Worm (Caenorhabditis elegans) whole organism, dauer: Measurements from ENCODE around the gene C13G5.2.

ENCODE experiments used
- unc-62 ChIP-seq: sonication (generic microtip); optimal IDR thresholded peaks from 2 replicates; lab custom pipeline; 2017; ENCODE audit warnings: missing biosample characterization, missing genetic modification reagents, missing genetic modification characterization

Gene C13G5.2

DNA sequence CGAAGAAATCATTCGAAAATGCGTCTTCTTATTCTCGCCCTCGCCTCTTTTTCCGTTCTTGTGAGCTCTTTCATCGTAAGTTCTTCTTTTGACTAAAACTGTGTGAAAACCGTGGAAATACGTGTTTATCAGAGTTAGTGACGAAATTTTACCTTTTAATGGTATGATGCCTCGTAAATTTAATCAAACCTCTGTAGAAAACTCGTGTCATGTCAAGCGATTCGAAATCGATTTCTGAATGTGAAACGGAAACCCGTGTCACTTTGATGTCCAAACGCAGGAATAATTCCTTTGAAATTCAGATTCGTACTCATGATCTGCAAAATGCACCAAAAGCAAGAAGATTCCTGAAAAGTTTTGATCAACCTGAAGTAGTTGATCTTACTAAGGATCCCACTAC lies 30.3 kb upstream of the C13G5.2 start, which contains the start of gene F22B7.3:
TSS of gene F22B7.3 (plus strand) at position 301 of the 400 bp plus-strand sequence.
- TF ChIP-seq unc-62 (GFP tag; lab: Kevin White, UChicago): no peak

ce11 chrIII:8646021-8646420 lies 27.8 kb upstream of the C13G5.2 start:
- no peak for TF ChIP-seq unc-62 (GFP tag; lab: Kevin White, UChicago)

DNA sequence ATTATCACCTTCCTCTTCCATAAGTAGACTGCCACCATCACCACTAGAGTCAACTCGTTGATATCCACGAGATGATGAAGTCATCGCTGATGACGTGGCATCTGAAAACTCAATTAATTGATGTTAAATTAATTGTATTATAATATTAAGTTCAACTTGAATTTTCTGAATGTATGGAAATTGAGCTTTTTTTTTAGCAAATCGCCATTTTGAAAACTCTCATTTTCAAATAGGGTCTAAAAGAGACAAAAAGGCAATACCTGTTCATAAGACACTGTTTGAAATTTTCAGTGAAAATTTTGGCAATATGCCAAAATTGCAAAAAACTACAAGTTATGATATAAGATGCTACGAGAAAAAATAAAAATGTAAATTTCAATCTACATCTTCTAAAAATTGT lies 25.4 kb upstream of the C13G5.2 start, which contains the start of gene twk-7:
TSS of gene twk-7 (minus strand) at position 101 of the 400 bp plus-strand sequence.
- no peak for TF ChIP-seq unc-62 (GFP tag; lab: Kevin White, UChicago)

DNA sequence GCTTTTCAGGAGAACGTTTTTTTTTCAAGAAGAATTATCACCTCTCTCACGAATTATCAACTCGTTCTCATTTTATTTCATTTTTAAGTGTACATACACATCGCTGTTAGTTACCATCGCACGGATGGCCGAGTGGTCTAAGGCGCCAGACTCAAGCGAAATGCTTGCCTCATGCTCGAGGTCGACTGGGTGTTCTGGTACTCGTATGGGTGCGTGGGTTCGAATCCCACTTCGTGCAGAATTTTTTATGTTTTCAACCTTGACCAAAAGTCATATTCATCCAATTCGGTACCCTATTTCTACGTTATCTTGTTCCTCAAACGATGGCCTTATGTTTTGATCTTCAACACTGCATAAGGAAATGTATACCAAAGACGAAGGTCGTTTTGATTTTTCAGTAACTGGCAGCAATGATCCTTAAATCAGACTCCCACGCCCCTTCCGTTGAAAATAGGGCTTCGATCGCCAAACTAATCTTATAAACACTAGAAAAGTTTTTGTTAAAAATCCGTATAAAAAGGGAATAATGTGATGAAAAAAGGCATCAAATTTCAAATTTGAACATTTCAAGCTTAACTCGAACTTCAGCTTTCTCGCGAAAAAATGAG lies 21.0 kb upstream of the C13G5.2 start, which contains the start of gene fip-1:
TSS of gene fip-1 (plus strand) at position 558 of the 608 bp plus-strand sequence.
- TF ChIP-seq unc-62 (GFP tag; lab: Kevin White, UChicago): no peak

DNA sequence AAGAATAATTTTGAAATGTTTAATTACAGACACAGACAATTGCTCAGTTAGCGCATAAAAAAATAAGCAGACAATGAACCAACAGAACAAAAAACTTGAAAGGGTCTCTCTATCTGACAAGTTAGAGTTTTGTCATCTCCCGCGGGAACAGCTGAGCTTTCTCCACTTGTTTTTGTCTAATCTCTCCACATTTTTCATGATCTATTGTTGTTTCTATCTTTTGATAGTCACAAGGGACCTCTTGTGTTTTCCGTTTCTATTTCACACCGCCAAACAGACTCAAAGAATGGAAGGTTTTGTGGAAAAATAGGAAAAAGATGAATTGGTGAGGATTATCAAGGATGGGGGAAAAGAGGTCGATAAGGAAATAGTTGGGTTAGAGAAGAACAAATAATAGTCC lies 18.5 kb upstream of the C13G5.2 start:
- no peak for TF ChIP-seq unc-62 (GFP tag; lab: Kevin White, UChicago)

ce11 chrIII:8630833-8631232 lies 12.6 kb upstream of the C13G5.2 start, which contains the start of gene dnj-10:
dnj-10 (plus strand) TSS chrIII:8631165.
- no peak for TF ChIP-seq unc-62 (GFP tag; lab: Kevin White, UChicago)

DNA sequence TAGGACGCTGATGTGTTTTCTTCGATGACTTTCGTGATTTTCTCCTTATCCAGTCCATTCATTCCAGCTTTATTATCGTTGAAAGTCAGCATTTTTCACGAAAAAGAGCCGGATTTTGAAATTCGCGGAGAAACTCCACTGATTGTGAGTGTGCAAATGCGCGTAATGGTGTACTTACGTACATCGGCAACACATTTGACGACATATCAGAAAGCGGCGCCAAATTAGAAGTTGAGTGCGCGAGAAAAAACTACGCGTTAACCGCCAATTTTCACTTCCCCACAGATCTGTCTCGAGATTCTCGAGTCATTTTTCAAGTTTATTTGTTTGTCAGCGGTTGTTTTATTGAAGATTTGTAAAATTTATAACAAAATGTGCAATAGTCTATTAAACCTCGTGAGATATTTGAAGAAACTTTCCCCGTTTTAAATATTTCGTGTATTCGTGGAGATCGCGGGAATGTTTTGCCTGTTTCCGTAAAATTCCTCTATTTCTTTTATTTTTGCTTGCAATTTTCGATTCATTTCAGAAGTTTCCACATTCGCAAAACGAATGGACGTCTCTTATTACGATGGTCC lies 10.2 kb upstream of the C13G5.2 start, which contains the start of the genes polk-1 and gpr-1:
TSS of gene polk-1 (minus strand) at position 186 of the 578 bp plus-strand sequence.
TSS of gene gpr-1 (plus strand) at position 528 of the 578 bp plus-strand sequence.
- TF ChIP-seq unc-62 (GFP tag; lab: Kevin White, UChicago): no peak

- TF ChIP-seq unc-62 (GFP tag; lab: Kevin White, UChicago): no peak
Observed at ce11 chrIII:8625125-8625524, 6.9 kb upstream of the C13G5.2 start.

DNA sequence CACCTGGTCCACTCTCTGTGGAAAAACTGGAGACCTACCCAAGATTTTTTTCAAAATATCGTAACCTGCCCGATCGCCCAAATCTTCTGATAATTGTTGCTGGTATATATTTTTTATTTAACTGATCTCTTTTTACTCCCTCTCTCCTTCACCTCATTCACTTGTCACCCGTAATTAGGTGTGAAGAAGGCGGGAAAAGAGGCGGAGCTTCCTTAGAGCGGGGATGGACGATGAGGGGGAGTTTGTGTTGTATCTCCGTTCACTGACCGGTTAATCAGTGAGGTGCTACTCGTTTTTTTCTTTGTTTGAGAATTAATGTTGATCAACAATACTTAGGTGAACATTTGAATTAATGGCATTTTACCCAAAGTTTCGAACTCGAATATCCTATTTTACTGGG lies 4.2 kb upstream of the C13G5.2 start, which contains the start of gene ceh-16:
TSS of gene ceh-16 (plus strand) at position 301 of the 400 bp plus-strand sequence.
- no peak for TF ChIP-seq unc-62 (GFP tag; lab: Kevin White, UChicago)

- no peak for TF ChIP-seq unc-62 (GFP tag; lab: Kevin White, UChicago)
Observed at ce11 chrIII:8621982-8622381, 3.7 kb upstream of the C13G5.2 start.

DNA sequence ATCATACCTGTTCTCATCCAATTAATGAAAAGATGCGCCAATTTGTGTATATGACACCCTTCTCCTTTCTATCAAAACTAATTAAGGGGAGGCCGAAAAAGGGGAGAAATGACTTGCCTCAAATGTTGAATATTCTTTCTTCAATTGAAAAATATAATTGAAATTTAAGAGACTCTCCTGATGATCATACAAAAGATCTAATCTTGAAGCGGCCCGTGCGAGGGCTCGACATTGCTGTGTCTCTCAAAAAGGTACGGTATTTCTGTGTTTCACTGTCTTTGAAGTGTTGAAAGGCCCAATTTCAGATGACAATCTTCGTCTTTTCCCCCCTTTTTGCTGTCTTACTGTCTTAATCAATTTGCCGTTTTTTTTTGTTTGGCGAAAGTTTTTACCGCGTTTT lies 2.7 kb upstream of the C13G5.2 start:
- TF ChIP-seq unc-62 (GFP tag; lab: Kevin White, UChicago): no peak

ce11 chrIII:8620259-8620658 lies 2.0 kb upstream of the C13G5.2 start:
- no peak for TF ChIP-seq unc-62 (GFP tag; lab: Kevin White, UChicago)

- no peak for TF ChIP-seq unc-62 (GFP tag; lab: Kevin White, UChicago)
Observed at ce11 chrIII:8616587-8616986, 1.7 kb downstream of the C13G5.2 start, which contains the start of gene C06E1.11. C06E1.11 (minus strand) TSS chrIII:8616687.

DNA sequence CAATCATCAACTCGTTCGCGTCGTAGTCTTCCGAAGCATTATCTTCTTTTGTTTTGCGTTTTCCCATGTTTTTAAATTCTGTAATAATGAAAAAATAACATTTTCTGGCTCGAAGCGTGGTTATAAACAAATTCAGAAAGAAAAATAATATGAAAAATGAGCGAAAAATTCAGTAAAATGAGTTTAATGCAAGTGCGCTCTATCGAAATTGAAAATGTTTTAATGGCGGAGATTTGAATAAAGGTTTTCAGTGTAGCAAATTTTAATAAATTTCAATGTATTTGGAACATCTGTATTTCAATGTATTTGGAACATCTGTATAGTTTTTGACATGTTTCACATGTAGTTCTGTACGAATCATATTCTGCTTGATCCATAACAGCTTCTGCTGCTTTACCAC lies 3.8 kb downstream of the C13G5.2 start, which contains the start of gene rha-2:
TSS of gene rha-2 (minus strand) at position 80 of the 400 bp plus-strand sequence.
- no peak for TF ChIP-seq unc-62 (GFP tag; lab: Kevin White, UChicago)

DNA sequence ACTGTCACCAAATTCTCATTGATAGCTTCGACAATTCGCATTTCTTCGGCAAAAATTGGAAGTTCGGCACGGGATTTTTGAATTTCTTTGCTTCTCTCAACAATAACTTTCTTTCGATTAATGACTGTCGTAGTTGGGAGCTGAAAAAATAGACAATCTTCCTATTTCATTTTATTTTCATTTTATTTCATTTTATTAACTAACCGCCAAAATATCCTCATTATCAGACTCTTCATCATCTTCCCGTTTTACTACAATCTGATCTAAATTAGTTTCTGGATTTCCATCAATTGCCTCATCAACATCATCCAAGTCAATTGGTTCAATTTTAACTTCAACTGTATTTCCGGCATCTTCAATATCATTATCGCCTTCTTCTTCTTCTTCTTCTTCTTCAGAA lies 4.7 kb downstream of the C13G5.2 start:
- no peak for TF ChIP-seq unc-62 (GFP tag; lab: Kevin White, UChicago)

- no peak for TF ChIP-seq unc-62 (GFP tag; lab: Kevin White, UChicago)
Observed at ce11 chrIII:8611282-8611681, 7.0 kb downstream of the C13G5.2 start.
